Worm (Caenorhabditis elegans): ENCODE measurements around the gene fat-2.

fat-2 gene

ce11 chrIV:13374918-13375317 is 51.2 kb downstream of the fat-2 start:
- TF ChIP-seq lir-3 (tag; optimal IDR thresholded peaks at IDR 0.05; ENCODE audit: poor library complexity) (no peak), irx-1 (tag; optimal IDR thresholded peaks at IDR 0.05) (no peak), egl-27 (tag; optimal IDR thresholded peaks at IDR 0.05) (no peak), blmp-1 (tag; optimal IDR thresholded peaks at IDR 0.05) (no peak), mef-2 (tag; optimal IDR thresholded peaks at IDR 0.05) (no peak), sup-37 (GFP tag; optimal IDR thresholded peaks at IDR 0.05) (no peak), nhr-47 (tag; optimal IDR thresholded peaks at IDR 0.05) (no peak), nhr-71 (tag; optimal IDR thresholded peaks at IDR 0.05) (no peak), nhr-85 (tag) (no peak), jun-1 (tag; optimal IDR thresholded peaks at IDR 0.05) (no peak), nhr-20 (tag; optimal IDR thresholded peaks at IDR 0.05) (no peak), ama-1 (optimal IDR thresholded peaks at IDR 0.05) (no peak), hlh-17 (GFP tag; optimal IDR thresholded peaks at IDR 0.05; ENCODE audit: borderline replicate concordance) (no peak), nhr-28 (tag; optimal IDR thresholded peaks at IDR 0.05) (no peak), ztf-11 (tag; optimal IDR thresholded peaks at IDR 0.05) (no peak)
